Worm (Caenorhabditis elegans): Measurements from ENCODE around the gene nspe-2.

The nspe-2 gene

ce11 chrII:12616081-12616480 lies 3.1 kb downstream of the nspe-2 start, which contains the start of gene nspe-6:
Gene nspe-6 (minus strand): TSS chrII:12616181.
- TF ChIP-seq npax-4 (tag; optimal IDR thresholded peaks at IDR 0.05) (no peak), madf-2 (tag; optimal IDR thresholded peaks at IDR 0.05) (no peak), tbx-2 (tag; optimal IDR thresholded peaks at IDR 0.05) (no peak), nhr-232 (tag; optimal IDR thresholded peaks at IDR 0.05) (no peak), pax-1 (tag; optimal IDR thresholded peaks at IDR 0.05) (no peak), ceh-22 (tag; optimal IDR thresholded peaks at IDR 0.05) (no peak), nfya-1 (tag; optimal IDR thresholded peaks at IDR 0.05) (no peak), mec-3 (tag; optimal IDR thresholded peaks at IDR 0.05; ENCODE audit: borderline replicate concordance) (no peak), ceh-14 (tag; optimal IDR thresholded peaks at IDR 0.05) (no peak), ceh-2 (tag; optimal IDR thresholded peaks at IDR 0.05) (no peak), ceh-34 (tag; optimal IDR thresholded peaks at IDR 0.05) (no peak), eyg-1 (tag; optimal IDR thresholded peaks at IDR 0.05) (no peak), gmeb-2 (tag; optimal IDR thresholded peaks at IDR 0.05) (no peak), pros-1 (tag; optimal IDR thresholded peaks at IDR 0.05) (no peak), zip-5 (tag; optimal IDR thresholded peaks at IDR 0.05) (no peak), hlh-30 (tag; optimal IDR thresholded peaks at IDR 0.05; ENCODE audit: insufficient read depth) (no peak), ceh-19 (GFP tag; optimal IDR thresholded peaks at IDR 0.05) (no peak), ceh-48 (tag; optimal IDR thresholded peaks at IDR 0.05) (no peak), elt-4 (tag; optimal IDR thresholded peaks at IDR 0.05) (no peak), pha-2 (tag; optimal IDR thresholded peaks at IDR 0.05) (no peak)

DNA sequence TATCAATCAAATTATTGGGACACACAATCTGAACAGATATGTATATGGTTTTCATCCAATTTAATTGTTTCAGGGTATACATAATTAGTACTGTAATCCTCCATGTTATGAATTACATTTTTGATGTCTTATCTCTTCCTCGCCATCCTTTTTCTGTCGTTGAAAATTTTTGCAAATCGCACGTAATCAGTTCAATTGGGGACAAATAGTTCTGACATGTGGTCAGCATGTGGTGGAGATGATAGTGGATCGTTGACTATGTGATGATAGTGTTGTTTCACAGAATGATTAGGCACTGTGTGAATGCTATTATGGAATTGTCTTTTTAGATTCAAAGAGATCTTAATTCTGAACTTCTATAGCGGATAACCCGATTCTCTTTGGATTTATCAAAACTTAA lies 3.8 kb downstream of the nspe-2 start:
- TF ChIP-seq ceh-18 (tag; optimal IDR thresholded peaks at IDR 0.05) (no peak), sox-2 (GFP tag; IDR thresholded peaks at IDR 0.05) (no peak), hlh-13 (GFP tag; optimal IDR thresholded peaks at IDR 0.05) (no peak)

DNA sequence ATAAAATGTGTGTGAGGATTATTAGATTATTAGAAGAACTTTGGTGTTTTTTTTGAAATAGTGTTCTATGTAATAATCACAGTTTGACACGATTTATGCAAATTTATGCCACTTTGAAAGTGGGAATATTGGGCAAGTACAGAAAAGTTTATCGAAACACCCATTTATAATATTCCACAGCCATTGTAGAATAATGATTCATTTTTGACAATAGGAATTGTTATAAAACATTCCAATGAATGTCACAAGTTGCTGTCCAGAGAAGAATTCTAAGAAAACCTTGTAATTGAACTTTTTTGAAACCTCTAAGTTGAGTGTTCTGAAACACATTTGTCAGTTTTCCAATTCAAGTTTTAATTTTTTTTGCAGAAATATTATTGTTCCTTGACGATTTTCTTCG lies 7.0 kb downstream of the nspe-2 start, which contains the start of gene nspe-4:
Gene nspe-4 (plus strand): TSS at position 301 of the 400 bp plus-strand sequence.
- TF ChIP-seq fax-1 (tag; optimal IDR thresholded peaks at IDR 0.05) (no peak), ceh-45 (GFP tag; IDR thresholded peaks at IDR 0.05) (no peak), eyg-1 (tag; optimal IDR thresholded peaks at IDR 0.05) (no peak), pat-9 (tag; optimal IDR thresholded peaks at IDR 0.05) (no peak), mec-3 (tag; optimal IDR thresholded peaks at IDR 0.05; ENCODE audit: borderline replicate concordance) (no peak), ceh-6 (GFP tag; optimal IDR thresholded peaks at IDR 0.05) (no peak), ceh-2 (tag; optimal IDR thresholded peaks at IDR 0.05) (no peak), elt-2 (tag; optimal IDR thresholded peaks at IDR 0.05) (no peak), dmd-4 (tag; optimal IDR thresholded peaks at IDR 0.05; ENCODE audit: borderline replicate concordance) (no peak), ztf-16 (tag; optimal IDR thresholded peaks at IDR 0.05) (no peak), T23F11.4 (GFP tag; optimal IDR thresholded peaks at IDR 0.05) (no peak), sox-4 (tag; optimal IDR thresholded peaks at IDR 0.05) (no peak), ceh-14 (tag; optimal IDR thresholded peaks at IDR 0.05) (no peak)

DNA sequence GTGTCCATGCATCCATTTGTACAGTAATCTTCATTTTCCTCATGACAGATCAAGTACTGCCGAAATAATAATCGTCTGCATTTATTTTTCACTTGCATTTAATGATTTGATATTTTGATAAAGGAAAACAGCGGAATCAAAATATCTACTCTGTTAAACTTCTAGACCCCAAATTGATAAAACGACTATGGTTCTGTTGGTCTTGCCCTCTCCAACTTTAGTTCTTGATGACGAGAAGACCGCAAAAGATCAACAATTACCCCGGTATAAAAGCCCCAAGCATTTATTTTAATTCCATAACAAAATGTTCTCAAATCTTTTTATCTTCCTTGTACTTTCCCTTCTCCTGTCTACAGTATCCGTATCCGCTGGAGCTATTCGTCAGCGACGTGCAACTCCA lies 10.5 kb downstream of the nspe-2 start, which contains the start of gene Y38E10A.9:
Gene Y38E10A.9 (plus strand): TSS at position 301 of the 400 bp plus-strand sequence.
- TF ChIP-seq ceh-22 (tag; optimal IDR thresholded peaks at IDR 0.05): no peak

DNA sequence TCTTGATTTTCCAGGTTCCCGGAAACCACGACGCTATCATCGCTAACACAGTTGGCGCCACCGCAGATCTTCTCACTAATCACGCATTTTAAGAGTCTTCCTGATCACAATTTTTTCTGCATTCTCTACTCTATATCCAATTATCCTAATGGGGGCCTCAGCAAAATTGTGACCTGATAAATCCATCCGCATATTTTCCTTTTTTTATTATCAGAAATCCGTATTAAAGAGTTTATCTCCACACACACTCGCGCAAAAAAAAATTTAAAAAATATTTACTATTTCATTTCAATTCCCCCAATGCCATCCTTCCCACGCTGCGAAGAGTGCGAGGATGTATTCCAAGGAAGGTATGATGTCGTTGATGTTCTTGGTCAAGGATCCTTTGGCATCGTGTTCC lies 12.3 kb downstream of the nspe-2 start, which contains the start of gene Y38E10A.8:
Gene Y38E10A.8 (plus strand): TSS at position 301 of the 400 bp plus-strand sequence.
- TF ChIP-seq dve-1 (tag; optimal IDR thresholded peaks at IDR 0.05): no peak
- no peak for TF ChIP-seq Y22D7AL.16 (tag; optimal IDR thresholded peaks at IDR 0.05)
- no peak for TF ChIP-seq C38D4.7 (GFP tag; optimal IDR thresholded peaks at IDR 0.05)
- no peak for TF ChIP-seq lim-6 (tag; optimal IDR thresholded peaks at IDR 0.05)
- no peak for TF ChIP-seq pag-3 (tag; optimal IDR thresholded peaks at IDR 0.05; ENCODE audit: borderline replicate concordance)
- TF ChIP-seq hlh-8 (tag; optimal IDR thresholded peaks at IDR 0.05): no peak
- TF ChIP-seq pros-1 (tag; optimal IDR thresholded peaks at IDR 0.05): no peak
- no peak for TF ChIP-seq C08G9.2 (tag; optimal IDR thresholded peaks at IDR 0.05)
- TF ChIP-seq ceh-34 (tag; optimal IDR thresholded peaks at IDR 0.05): no peak
- no peak for TF ChIP-seq F13H6.1 (tag; optimal IDR thresholded peaks at IDR 0.05)
- TF ChIP-seq fkh-6 (tag; optimal IDR thresholded peaks at IDR 0.05): no peak
- no peak for TF ChIP-seq hlh-13 (GFP tag; optimal IDR thresholded peaks at IDR 0.05)
- no peak for TF ChIP-seq nhr-11 (tag; optimal IDR thresholded peaks at IDR 0.05)
- no peak for TF ChIP-seq elt-4 (tag; optimal IDR thresholded peaks at IDR 0.05)
- TF ChIP-seq unc-3 (GFP tag; conservative IDR thresholded peaks at IDR 0.05): no peak
- no peak for TF ChIP-seq unc-3 (tag; optimal IDR thresholded peaks at IDR 0.05)
- TF ChIP-seq elt-2 (tag; optimal IDR thresholded peaks at IDR 0.05): no peak
- no peak for TF ChIP-seq ceh-30 (tag; optimal IDR thresholded peaks at IDR 0.05)
